Fruit fly (Drosophila melanogaster) whole organism, embryonic: ENCODE results near the gene Tmem214.

Experiments used
- B-H1 ChIP-seq: fragments of 200-800 bp; sonication (Bioruptor generic); IDR thresholded peaks from 3 replicates; pipeline ENCODE4 v1.3.6; 2022; ENCODE audit warnings: missing biosample characterization, missing genetic modification characterization
- CG11723 ChIP-seq: fragments of 200-800 bp; sonication (Bioruptor generic); optimal IDR thresholded peaks from 2 replicates; lab custom pipeline; 2017; ENCODE audit warnings: missing biosample characterization, mild to moderate bottlenecking, missing genetic modification characterization
- CG12391 ChIP-seq: fragments of 200-800 bp; sonication (Bioruptor generic); optimal IDR thresholded peaks from 3 replicates; lab custom pipeline; 2018; ENCODE audit warnings: missing biosample characterization, mild to moderate bottlenecking, missing genetic modification characterization, moderate library complexity
- CG14441 ChIP-seq: fragments of 200-800 bp; sonication (Bioruptor generic); IDR thresholded peaks from 2 replicates; pipeline ENCODE4 v1.3.6; 2022; ENCODE audit warnings: missing biosample characterization, missing genetic modification characterization
- CG1529 ChIP-seq: fragments of 200-800 bp; sonication (Bioruptor generic); optimal IDR thresholded peaks from 3 replicates; lab custom pipeline; 2018; ENCODE audit warnings: missing biosample characterization, missing genetic modification characterization
- CG17829 ChIP-seq: fragments of 200-800 bp; optimal IDR thresholded peaks from 2 replicates; lab custom pipeline; 2019; ENCODE audit warnings: missing biosample characterization, mild to moderate bottlenecking, missing genetic modification characterization, moderate library complexity
- CG2120 ChIP-seq: fragments of 200-800 bp; sonication (Bioruptor generic); optimal IDR thresholded peaks from 3 replicates; lab custom pipeline; 2016; ENCODE audit warnings: missing biosample characterization, missing genetic modification characterization
- CG2712 ChIP-seq: fragments of 200-800 bp; optimal IDR thresholded peaks from 3 replicates; lab custom pipeline; 2019; ENCODE audit warnings: missing biosample characterization, mild to moderate bottlenecking, missing genetic modification characterization, moderate library complexity
- CG2889 ChIP-seq: fragments of 200-800 bp; sonication (Bioruptor generic); IDR thresholded peaks from 3 replicates; pipeline ENCODE4 v1.3.6; 2022; ENCODE audit warnings: missing biosample characterization, missing genetic modification characterization
- CG32772 ChIP-seq: fragments of 200-800 bp; sonication (Bioruptor generic); IDR thresholded peaks from 2 replicates; pipeline ENCODE4 v1.3.6; 2022; ENCODE audit warnings: missing biosample characterization, missing genetic modification characterization
- CG33213 ChIP-seq: fragments of 200-800 bp; sonication (Bioruptor generic); optimal IDR thresholded peaks from 3 replicates; lab custom pipeline; 2016; ENCODE audit warnings: missing biosample characterization, missing genetic modification characterization
- CG33557 ChIP-seq: fragments of 200-800 bp; sonication (Bioruptor generic); optimal IDR thresholded peaks from 2 replicates; lab custom pipeline; 2019; ENCODE audit warnings: missing biosample characterization, mild to moderate bottlenecking, missing genetic modification characterization, moderate library complexity
- CG34422 ChIP-seq: fragments of 200-800 bp; sonication (Bioruptor generic); IDR thresholded peaks from 3 replicates; pipeline ENCODE4 v1.3.6; 2022; ENCODE audit warnings: missing biosample characterization, missing genetic modification characterization
- CG3847 ChIP-seq: fragments of 200-800 bp; sonication (Bioruptor generic); IDR thresholded peaks from 2 replicates; pipeline ENCODE4 v1.3.6; 2022; ENCODE audit warnings: missing biosample characterization, missing genetic modification characterization
- CG6791 ChIP-seq: fragments of 200-800 bp; sonication (Bioruptor generic); IDR thresholded peaks from 3 replicates; pipeline ENCODE4 v1.3.6; 2022; ENCODE audit warnings: missing biosample characterization, missing genetic modification characterization; ENCODE audit not compliant: partially characterized antibody
- CG7372 ChIP-seq: fragments of 200-800 bp; sonication (Bioruptor generic); IDR thresholded peaks from 2 replicates; pipeline ENCODE4 v1.3.6; 2022; ENCODE audit warnings: missing biosample characterization, missing genetic modification characterization
- CG9437 ChIP-seq: fragments of 200-800 bp; sonication (Bioruptor generic); optimal IDR thresholded peaks from 2 replicates; lab custom pipeline; 2018; ENCODE audit warnings: missing biosample characterization, mild to moderate bottlenecking, missing genetic modification characterization
- CG9609 ChIP-seq: fragments of 200-800 bp; sonication (Bioruptor generic); optimal IDR thresholded peaks from 3 replicates; lab custom pipeline; 2016; ENCODE audit warnings: missing biosample characterization, missing genetic modification characterization
- CG9817 ChIP-seq: fragments of 200-800 bp; sonication (Bioruptor generic); optimal IDR thresholded peaks from 2 replicates; lab custom pipeline; 2018; ENCODE audit warnings: missing biosample characterization, mild to moderate bottlenecking, missing genetic modification characterization, moderate library complexity
- Chrac-16 ChIP-seq: fragments of 200-800 bp; sonication (Bioruptor generic); optimal IDR thresholded peaks from 3 replicates; lab custom pipeline; 2016; ENCODE audit warnings: missing biosample characterization, missing genetic modification characterization
- CoRest ChIP-seq: fragments of 200-800 bp; sonication (Bioruptor generic); optimal IDR thresholded peaks from 3 replicates; lab custom pipeline; 2018; ENCODE audit warnings: missing biosample characterization, mild to moderate bottlenecking, missing genetic modification characterization, moderate library complexity
- Dll ChIP-seq: fragments of 200-800 bp; sonication (Bioruptor generic); IDR thresholded peaks from 4 replicates; pipeline ENCODE4 v1.3.6; 2022; ENCODE audit warnings: missing biosample characterization, missing genetic modification characterization; ENCODE audit not compliant: partially characterized antibody
- ERR ChIP-seq: fragments of 200-800 bp; sonication (Bioruptor generic); optimal IDR thresholded peaks from 2 replicates; lab custom pipeline; 2016; ENCODE audit warnings: missing biosample characterization, missing genetic modification characterization
- Ets65A ChIP-seq: fragments of 200-800 bp; sonication (Bioruptor generic); peaks from one replicate; lab custom pipeline; 2016; ENCODE audit warnings: missing biosample characterization, missing genetic modification characterization
- Ets97D ChIP-seq: fragments of 200-800 bp; sonication (Bioruptor generic); optimal IDR thresholded peaks from 3 replicates; lab custom pipeline; 2016; ENCODE audit warnings: missing biosample characterization, missing genetic modification characterization
- Fer1 ChIP-seq: fragments of 200-800 bp; sonication (Bioruptor generic); optimal IDR thresholded peaks from 2 replicates; lab custom pipeline; 2017; ENCODE audit warnings: missing biosample characterization, mild to moderate bottlenecking, missing genetic modification characterization
- Gug ChIP-seq: fragments of 200-800 bp; sonication (Bioruptor generic); IDR thresholded peaks from 4 replicates; pipeline ENCODE4 v1.3.6; 2022; ENCODE audit warnings: missing biosample characterization, missing genetic modification characterization
- Hmr ChIP-seq: fragments of 200-800 bp; sonication (Bioruptor generic); optimal IDR thresholded peaks from 3 replicates; lab custom pipeline; 2017; ENCODE audit warnings: mild to moderate bottlenecking, missing biosample characterization, missing genetic modification reagents, missing genetic modification characterization
- Mad ChIP-seq: fragments of 200-800 bp; sonication (Bioruptor generic); optimal IDR thresholded peaks from 2 replicates; lab custom pipeline; 2016; ENCODE audit warnings: missing biosample characterization, missing genetic modification characterization
- NC2β ChIP-seq: fragments of 200-800 bp; sonication (Bioruptor generic); optimal IDR thresholded peaks from 2 replicates; lab custom pipeline; 2016; ENCODE audit warnings: missing biosample characterization, missing genetic modification characterization
- Spps ChIP-seq: fragments of 200-800 bp; sonication (Bioruptor generic); optimal IDR thresholded peaks from 2 replicates; lab custom pipeline; 2018; ENCODE audit warnings: missing biosample characterization, mild to moderate bottlenecking, missing genetic modification characterization
- al ChIP-seq: fragments of 200-800 bp; sonication (Bioruptor generic); IDR thresholded peaks from 2 replicates; pipeline ENCODE4 v1.3.6; 2022; ENCODE audit warnings: missing biosample characterization, missing genetic modification characterization
- btn ChIP-seq: fragments of 200-800 bp; sonication (Bioruptor generic); optimal IDR thresholded peaks from 2 replicates; lab custom pipeline; 2016; ENCODE audit warnings: missing biosample characterization, missing genetic modification characterization
- chif ChIP-seq, 2 experiments: fragments of 200-800 bp; sonication (Bioruptor generic); optimal IDR thresholded peaks; 3 replicates each; lab custom pipeline; 2016; ENCODE audit warnings: missing biosample characterization in 2 of 2, missing genetic modification characterization in 2 of 2
- eyg ChIP-seq: fragments of 200-800 bp; sonication (Bioruptor generic); optimal IDR thresholded peaks from 3 replicates; lab custom pipeline; 2016; ENCODE audit warnings: missing biosample characterization, missing genetic modification characterization
- fd102C ChIP-seq: fragments of 200-800 bp; sonication (Bioruptor generic); optimal IDR thresholded peaks from 2 replicates; lab custom pipeline; 2018; ENCODE audit warnings: missing biosample characterization, mild to moderate bottlenecking, missing genetic modification characterization, moderate library complexity
- fd64A ChIP-seq: fragments of 200-800 bp; sonication (Bioruptor generic); optimal IDR thresholded peaks from 3 replicates; lab custom pipeline; 2018; ENCODE audit warnings: missing biosample characterization, mild to moderate bottlenecking, missing genetic modification characterization
- ftz-f1 ChIP-seq: fragments of 200-800 bp; sonication (Bioruptor generic); optimal IDR thresholded peaks from 2 replicates; lab custom pipeline; 2016; ENCODE audit warnings: missing biosample characterization, missing genetic modification characterization
- gem ChIP-seq: fragments of 200-800 bp; sonication (Bioruptor generic); optimal IDR thresholded peaks from 2 replicates; lab custom pipeline; 2019; ENCODE audit warnings: missing biosample characterization, mild to moderate bottlenecking, missing genetic modification characterization, moderate library complexity
- gfzf ChIP-seq: fragments of 200-800 bp; sonication (Bioruptor generic); optimal IDR thresholded peaks from 2 replicates; lab custom pipeline; 2016; ENCODE audit warnings: missing biosample characterization, mild to moderate bottlenecking, missing genetic modification characterization, moderate library complexity
- inv ChIP-seq: fragments of 200-800 bp; sonication (Bioruptor generic); IDR thresholded peaks from 2 replicates; pipeline ENCODE4 v1.3.6; 2022; ENCODE audit warnings: missing biosample characterization, missing genetic modification characterization; ENCODE audit not compliant: partially characterized antibody
- otp ChIP-seq: fragments of 200-800 bp; sonication (Bioruptor generic); IDR thresholded peaks from 3 replicates; pipeline ENCODE4, ENCODE4 v1.3.6; 2022; ENCODE audit warnings: missing biosample characterization, missing genetic modification characterization
- pan ChIP-seq, 4 experiments: fragments of >200 bp in 3 of 4; fragments of 200-800 bp in 1 of 4; sonication (Bioruptor generic) in 1 of 4; optimal IDR thresholded peaks in 3 of 4; IDR thresholded peaks in 1 of 4; 2 replicates each; pipeline versions ENCODE4 v1.3.6 to Lab custom; 2017 to 2022; ENCODE audit warnings: missing biosample characterization in 2 of 4, missing genetic modification characterization in 2 of 4, mixed read lengths in 1 of 4
- pho ChIP-seq: fragments of 200-800 bp; sonication (Bioruptor generic); optimal IDR thresholded peaks from 2 replicates; lab custom pipeline; 2016; ENCODE audit warnings: missing biosample characterization, missing genetic modification characterization
- phol ChIP-seq: fragments of 200-800 bp; sonication (Bioruptor generic); optimal IDR thresholded peaks from 3 replicates; lab custom pipeline; 2018; ENCODE audit warnings: missing biosample characterization, mild to moderate bottlenecking, missing genetic modification characterization, moderate library complexity
- psq ChIP-seq: fragments of 200-800 bp; sonication (Bioruptor generic); optimal IDR thresholded peaks from 2 replicates; lab custom pipeline; 2017; ENCODE audit warnings: missing biosample characterization, missing genetic modification characterization
- pzg ChIP-seq: fragments of 200-800 bp; sonication (Bioruptor generic); optimal IDR thresholded peaks from 3 replicates; lab custom pipeline; 2018; ENCODE audit warnings: missing biosample characterization, mild to moderate bottlenecking, missing genetic modification characterization, moderate library complexity
- rib ChIP-seq: fragments of 200-800 bp; sonication (Bioruptor generic); IDR thresholded peaks from 2 replicates; pipeline ENCODE4 v1.3.6; 2022; ENCODE audit warnings: missing biosample characterization, missing genetic modification characterization
- sens ChIP-seq: fragments of 200-800 bp; sonication (Bioruptor generic); peaks from one replicate; lab custom pipeline; 2016; ENCODE audit warnings: missing biosample characterization, missing genetic modification characterization
- ssp ChIP-seq: fragments of 200-800 bp; sonication (Bioruptor generic); IDR thresholded peaks from 2 replicates; pipeline ENCODE4 v1.3.6; 2022; ENCODE audit warnings: missing biosample characterization, missing genetic modification characterization
- stc ChIP-seq: fragments of 200-800 bp; sonication (Bioruptor generic); IDR thresholded peaks from 2 replicates; pipeline ENCODE4 v1.3.6; 2022; ENCODE audit warnings: missing biosample characterization, missing genetic modification characterization
- stwl ChIP-seq: fragments of 200-800 bp; sonication (Bioruptor generic); optimal IDR thresholded peaks from 3 replicates; lab custom pipeline; 2018; ENCODE audit warnings: missing biosample characterization, mild to moderate bottlenecking, missing genetic modification characterization, moderate library complexity

The Tmem214 gene

DNA sequence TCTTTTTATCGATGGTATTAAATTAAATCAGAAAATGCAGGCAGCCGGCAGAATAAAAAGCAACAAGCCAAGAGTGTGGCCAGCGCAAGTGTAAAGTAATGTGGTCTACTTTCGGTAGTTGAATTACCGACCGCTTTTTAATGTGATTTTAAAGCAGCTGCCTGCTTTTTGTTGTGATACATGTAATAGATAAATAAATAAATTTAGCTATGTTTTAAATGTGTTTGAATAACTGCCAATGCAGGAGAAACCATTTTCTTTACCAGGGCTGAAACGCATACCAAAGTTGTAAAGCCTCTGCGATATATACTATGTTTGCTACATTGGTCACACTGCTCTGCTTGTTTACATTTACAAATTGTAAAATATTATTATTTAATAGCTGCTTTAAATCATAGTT is at the start of gene Tmem214, which contains the start of gene YL-1 (continued):
- TF ChIP-seq phol (tag; lab: Kevin White, UChicago) (peak; percentile 86), otp (no peak), fd64A (GFP tag; lab: Kevin White, UChicago) (no peak), CoRest (tag; lab: Kevin White, UChicago) (peak; percentile 28), NC2β (GFP tag; lab: Kevin White, UChicago) (peak; percentile 1), Hmr (GFP tag; lab: Kevin White, UChicago) (no peak), sens (GFP tag; lab: Kevin White, UChicago) (peak; percentile 79), Fer1 (GFP tag; lab: Kevin White, UChicago) (peak; percentile 15), Mad (GFP tag; lab: Kevin White, UChicago) (peak; percentile 21), CG7372 (GFP tag; lab: Robert Waterston, UW) (no peak), Chrac-16 (no peak), inv (GFP tag; lab: Robert Waterston, UW) (peak; percentile 48; the same call in 1 of the 2 replicates), ERR (GFP tag; lab: Kevin White, UChicago) (no peak), CG9437 (no peak), Ets97D (GFP tag; lab: Kevin White, UChicago) (peak; percentile 41), CG14441 (no peak), gfzf (GFP tag; lab: Kevin White, UChicago) (peak; percentile 81), fd102C (no peak), CG9609 (GFP tag; lab: Kevin White, UChicago) (no peak), btn (GFP tag; lab: Kevin White, UChicago) (no peak), psq (GFP tag; lab: Kevin White, UChicago) (no peak), rib (GFP tag; lab: Robert Waterston, UW) (no peak), chif (GFP tag; optimal IDR thresholded peaks at IDR 0.05; lab: Kevin White, UChicago) (no peak), CG12391 (tag; lab: Kevin White, UChicago) (peak; percentile 27), CG11723 (GFP tag; lab: Kevin White, UChicago) (no peak), CG6791 (GFP tag; lab: Robert Waterston, UW) (peak; percentile 37; the same call in 1 of the 3 replicates), CG34422 (GFP tag; lab: Robert Waterston, UW) (no peak), CG9817 (tag; lab: Kevin White, UChicago) (no peak), Dll (GFP tag; lab: Robert Waterston, UW) (peak; percentile 62; the same call in 1 of the 4 replicates), pan (optimal IDR thresholded peaks at IDR 0.05; lab: Kevin White, UChicago) (no peak), pan (GFP tag; optimal IDR thresholded peaks at IDR 0.05 in 1 of 2, IDR thresholded peaks at IDR 0.05 in 1 of 2) (no peak), stc (no peak), gem (peak; percentile 20), CG3847 (GFP tag; lab: Robert Waterston, UW) (peak; percentile 59), CG2889 (no peak), Spps (tag; lab: Kevin White, UChicago) (no peak), B-H1 (GFP tag; lab: Robert Waterston, UW) (no peak), pzg (peak; percentile 77), CG33213 (GFP tag; lab: Kevin White, UChicago) (peak; percentile 10), al (GFP tag; lab: Robert Waterston, UW) (no peak), stwl (tag; lab: Kevin White, UChicago) (peak; percentile 74), CG32772 (GFP tag; lab: Robert Waterston, UW) (no peak), ssp (GFP tag; lab: Robert Waterston, UW) (no peak), ftz-f1 (GFP tag; lab: Kevin White, UChicago) (no peak), CG33557 (GFP tag; lab: Kevin White, UChicago) (no peak), Ets65A (peak; percentile 86), CG2712 (tag; lab: Kevin White, UChicago) (peak; percentile 44), CG2120 (GFP tag; lab: Kevin White, UChicago) (peak; percentile 6), CG1529 (no peak), eyg (GFP tag; lab: Kevin White, UChicago) (no peak), CG17829 (tag; lab: Kevin White, UChicago) (peak; percentile 45), Gug (GFP tag; lab: Robert Waterston, UW) (no peak), pho (GFP tag; lab: Kevin White, UChicago) (no peak)
